Fruit fly (Drosophila melanogaster): ENCODE measurements around the gene CG33493.

The CG33493 gene

DNA sequence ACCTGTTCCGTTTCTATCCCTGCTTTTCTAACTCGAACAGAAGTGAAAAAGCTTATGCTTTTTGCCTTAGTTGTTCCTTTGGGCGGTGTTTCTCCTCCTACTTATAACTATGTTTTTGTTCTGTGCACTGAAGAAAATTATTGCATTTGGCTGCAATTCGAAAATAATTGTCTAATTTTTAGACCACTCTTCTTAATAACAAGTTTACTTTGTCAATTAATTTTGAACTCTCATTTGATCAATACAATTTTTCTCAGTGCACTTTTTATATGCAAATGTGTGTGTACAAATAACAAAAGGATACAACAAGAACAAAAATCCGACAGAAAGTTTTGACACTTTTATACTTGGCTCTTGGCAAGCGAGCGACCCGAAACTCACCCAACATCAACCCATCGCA, 42.1 kb upstream of the CG33493 start (continued):
- TF ChIP-seq cg (GFP tag; optimal IDR thresholded peaks at IDR 0.05) (no peak), unc-4 (GFP tag; IDR thresholded peaks at IDR 0.05; ENCODE audit: partially characterized antibody) (no peak), pan (optimal IDR thresholded peaks at IDR 0.05) (no peak), pan (GFP tag; optimal IDR thresholded peaks at IDR 0.05 in 1 of 2, IDR thresholded peaks at IDR 0.05 in 1 of 2) (peak in 1 of 2 experiments; percentile 50), Hey (tag; optimal IDR thresholded peaks at IDR 0.05) (no peak), BEAF-32 (GFP tag; optimal IDR thresholded peaks at IDR 0.05) (no peak), CG10654 (GFP tag; optimal IDR thresholded peaks at IDR 0.05) (peak; percentile 30), croc (GFP tag; conservative IDR thresholded peaks at IDR 0.05) (0 out of 3 replicates have a peak, but pooled peaks have one; percentile 32), CG17359 (tag; optimal IDR thresholded peaks at IDR 0.05) (peak; percentile 69), H2.0 (GFP tag; IDR thresholded peaks at IDR 0.05) (peak; percentile 73), CG10147 (GFP tag; optimal IDR thresholded peaks at IDR 0.05) (peak; percentile 6), cato (GFP tag; optimal IDR thresholded peaks at IDR 0.05; ENCODE audit: borderline replicate concordance) (peak; percentile 55), CG7786 (GFP tag; optimal IDR thresholded peaks at IDR 0.05) (peak; percentile 66), sr (GFP tag; IDR thresholded peaks at IDR 0.05) (peak; percentile 47; the same call in 1 of the 3 replicates), ato (GFP tag; IDR thresholded peaks at IDR 0.05; ENCODE audit: partially characterized antibody) (no peak), Ptx1 (GFP tag; IDR thresholded peaks at IDR 0.05) (peak; percentile 66), Tbp (GFP tag; optimal IDR thresholded peaks at IDR 0.05) (no peak), CG2202 (tag; optimal IDR thresholded peaks at IDR 0.05) (no peak), CG1647 (GFP tag; optimal IDR thresholded peaks at IDR 0.05) (peak; percentile 17), CG10267 (tag; optimal IDR thresholded peaks at IDR 0.05) (peak; percentile 11), CG11560 (tag; IDR thresholded peaks at IDR 0.05) (no peak), Rx (GFP tag; IDR thresholded peaks at IDR 0.05) (0 out of 2 replicates have a peak, but pooled peaks have one; percentile 27), CG16813 (GFP tag; IDR thresholded peaks at IDR 0.05; ENCODE audit: partially characterized antibody) (no peak), unpg (GFP tag; optimal IDR thresholded peaks at IDR 0.05) (peak; percentile 60), CG10543 (GFP tag; optimal IDR thresholded peaks at IDR 0.05) (no peak), CG17612 (GFP tag; IDR thresholded peaks at IDR 0.05) (no peak), CG10431 (GFP tag; optimal IDR thresholded peaks at IDR 0.05) (no peak), CG33557 (GFP tag; optimal IDR thresholded peaks at IDR 0.05) (no peak), CG13775 (GFP tag; optimal IDR thresholded peaks at IDR 0.05) (peak; percentile 22), Hr39 (optimal IDR thresholded peaks at IDR 0.05) (no peak), Hmx (GFP tag; optimal IDR thresholded peaks at IDR 0.05) (no peak), ci (GFP tag; IDR thresholded peaks at IDR 0.05) (peak; percentile 79), CG13296 (GFP tag; optimal IDR thresholded peaks at IDR 0.05) (peak; percentile 26), CG1602 (GFP tag; optimal IDR thresholded peaks at IDR 0.05) (peak; percentile 56), sna (GFP tag; IDR thresholded peaks at IDR 0.05; ENCODE audit: partially characterized antibody) (no peak), lola (GFP tag; optimal IDR thresholded peaks at IDR 0.05) (no peak), lab (GFP tag; optimal IDR thresholded peaks at IDR 0.05) (peak; percentile 63), Dad (GFP tag; optimal IDR thresholded peaks at IDR 0.05) (peak; percentile 69), CG10366 (GFP tag; IDR thresholded peaks at IDR 0.05) (peak; percentile 68), chn (GFP tag; optimal IDR thresholded peaks at IDR 0.05) (no peak), CG13123 (GFP tag; optimal IDR thresholded peaks at IDR 0.05) (peak; percentile 20), Max (GFP tag; optimal IDR thresholded peaks at IDR 0.05) (no peak), knrl (GFP tag; IDR thresholded peaks at IDR 0.05; ENCODE audit: partially characterized antibody) (no peak), CG11247 (GFP tag; IDR thresholded peaks at IDR 0.05) (0 out of 2 replicates have a peak, but pooled peaks have one; percentile 29)

Measured in whole organism, embryonic.